Worm (Caenorhabditis elegans): ENCODE data around the gene srt-65.

Gene srt-65

ce11 chrV:5146394-5146793, 26.3 kb downstream of the srt-65 start, which contains the start of gene F14F9.6:
Gene F14F9.6, minus strand, starts transcription at chrV:5146494.
- TF ChIP-seq mab-5 (tag; optimal IDR thresholded peaks at IDR 0.05) (no peak), flh-1 (GFP tag; optimal IDR thresholded peaks at IDR 0.05) (no peak), ceh-43 (GFP tag; optimal IDR thresholded peaks at IDR 0.05) (no peak), nhr-12 (tag; optimal IDR thresholded peaks at IDR 0.05) (no peak), drap-1 (GFP tag; optimal IDR thresholded peaks at IDR 0.05) (no peak), bed-3 (GFP tag; optimal IDR thresholded peaks at IDR 0.05) (no peak), snpc-4 (tag; optimal IDR thresholded peaks at IDR 0.05) (no peak), sem-2 (GFP tag; optimal IDR thresholded peaks at IDR 0.05) (no peak), mep-1 (tag; optimal IDR thresholded peaks at IDR 0.05) (no peak), zip-8 (tag; optimal IDR thresholded peaks at IDR 0.05) (no peak)

- TF ChIP-seq nhr-12 (tag; optimal IDR thresholded peaks at IDR 0.05): no peak
- peak; percentile 73 for TF ChIP-seq zip-8 (tag; optimal IDR thresholded peaks at IDR 0.05)
Observed at ce11 chrV:5144541-5144940, 28.2 kb downstream of the srt-65 start, which contains the start of gene F14F9.2. Gene F14F9.2, plus strand, starts transcription at chrV:5144841.

ce11 chrV:5143785-5144184, 28.9 kb downstream of the srt-65 start, which contains the start of gene srh-129:
Gene srh-129, minus strand, starts transcription at chrV:5143885.
- no peak for TF ChIP-seq nhr-12 (tag; optimal IDR thresholded peaks at IDR 0.05)
- TF ChIP-seq tbx-8 (GFP tag; optimal IDR thresholded peaks at IDR 0.05): no peak
- no peak for TF ChIP-seq flh-1 (GFP tag; optimal IDR thresholded peaks at IDR 0.05)
- TF ChIP-seq elt-1 (tag; optimal IDR thresholded peaks at IDR 0.05; ENCODE audit: borderline replicate concordance, insufficient read depth): no peak
- no peak for TF ChIP-seq ceh-83 (GFP tag; optimal IDR thresholded peaks at IDR 0.05)
- TF ChIP-seq mls-2 (tag; optimal IDR thresholded peaks at IDR 0.05): no peak
- no peak for TF ChIP-seq ceh-43 (GFP tag; optimal IDR thresholded peaks at IDR 0.05)
- TF ChIP-seq mep-1 (tag; optimal IDR thresholded peaks at IDR 0.05): no peak
- no peak for TF ChIP-seq unc-62 (GFP tag; optimal IDR thresholded peaks at IDR 0.05)
- TF ChIP-seq M03D4.4 (tag; optimal IDR thresholded peaks at IDR 0.05): no peak
- no peak for TF ChIP-seq ces-1 (GFP tag; optimal IDR thresholded peaks at IDR 0.05)
- no peak for TF ChIP-seq nhr-2 (tag; optimal IDR thresholded peaks at IDR 0.05)
- no peak for TF ChIP-seq unc-120 (tag; optimal IDR thresholded peaks at IDR 0.05; ENCODE audit: poor library complexity, severe bottlenecking)
- TF ChIP-seq unc-39 (tag; optimal IDR thresholded peaks at IDR 0.05): no peak
- no peak for TF ChIP-seq drap-1 (GFP tag; optimal IDR thresholded peaks at IDR 0.05)
- no peak for TF ChIP-seq cnd-1 (tag; optimal IDR thresholded peaks at IDR 0.05)
- TF ChIP-seq nhr-76 (tag; optimal IDR thresholded peaks at IDR 0.05): no peak
- TF ChIP-seq sem-2 (GFP tag; optimal IDR thresholded peaks at IDR 0.05): no peak
- TF ChIP-seq bed-3 (GFP tag; optimal IDR thresholded peaks at IDR 0.05): no peak

- TF ChIP-seq mep-1 (tag; optimal IDR thresholded peaks at IDR 0.05): no peak
- no peak for TF ChIP-seq lin-13 (tag; optimal IDR thresholded peaks at IDR 0.05)
- no peak for TF ChIP-seq zip-8 (tag; optimal IDR thresholded peaks at IDR 0.05)
- no peak for TF ChIP-seq ces-1 (GFP tag; optimal IDR thresholded peaks at IDR 0.05)
- TF ChIP-seq blmp-1 (tag; optimal IDR thresholded peaks at IDR 0.05): no peak
- TF ChIP-seq elt-3 (tag; optimal IDR thresholded peaks at IDR 0.05): no peak
- TF ChIP-seq ceh-83 (GFP tag; optimal IDR thresholded peaks at IDR 0.05): no peak
- TF ChIP-seq nhr-2 (tag; optimal IDR thresholded peaks at IDR 0.05): no peak
- no peak for TF ChIP-seq unc-39 (tag; optimal IDR thresholded peaks at IDR 0.05)
- no peak for TF ChIP-seq nhr-28 (tag; optimal IDR thresholded peaks at IDR 0.05)
- no peak for TF ChIP-seq lsy-2 (tag; optimal IDR thresholded peaks at IDR 0.05)
- TF ChIP-seq sem-2 (GFP tag; optimal IDR thresholded peaks at IDR 0.05): no peak
- no peak for TF ChIP-seq mab-5 (tag; optimal IDR thresholded peaks at IDR 0.05)
- no peak for TF ChIP-seq ceh-43 (GFP tag; optimal IDR thresholded peaks at IDR 0.05)
- TF ChIP-seq ham-2 (GFP tag; optimal IDR thresholded peaks at IDR 0.05): no peak
Observed at ce11 chrV:5137919-5138318, 34.8 kb downstream of the srt-65 start, which contains the start of gene F14F9.3. Gene F14F9.3, plus strand, starts transcription at chrV:5138219.

- no peak for TF ChIP-seq nhr-237 (tag; optimal IDR thresholded peaks at IDR 0.05)
- TF ChIP-seq lin-32 (GFP tag; optimal IDR thresholded peaks at IDR 0.05): no peak
- no peak for TF ChIP-seq ceh-83 (GFP tag; optimal IDR thresholded peaks at IDR 0.05)
- no peak for TF ChIP-seq flh-1 (GFP tag; optimal IDR thresholded peaks at IDR 0.05)
- TF ChIP-seq bed-3 (GFP tag; optimal IDR thresholded peaks at IDR 0.05): no peak
- no peak for TF ChIP-seq nhr-2 (tag; optimal IDR thresholded peaks at IDR 0.05)
- no peak for TF ChIP-seq ham-2 (GFP tag; optimal IDR thresholded peaks at IDR 0.05)
- TF ChIP-seq nhr-76 (tag; optimal IDR thresholded peaks at IDR 0.05): no peak
Observed at ce11 chrV:5132441-5132840, 40.3 kb downstream of the srt-65 start, which contains the start of gene F14F9.4. Gene F14F9.4, plus strand, starts transcription at chrV:5132741.
